Fruit fly (Drosophila melanogaster) whole organism, embryonic: ENCODE results near the gene CG10694.

ENCODE experiments used
- Antp ChIP-seq: fragments of 200-800 bp; sonication (Bioruptor generic); optimal IDR thresholded peaks from 3 replicates; lab custom pipeline; 2016; ENCODE audit warnings: missing biosample characterization, missing genetic modification characterization
- Asciz ChIP-seq: fragments of 200-800 bp; sonication (Bioruptor generic); optimal IDR thresholded peaks from 2 replicates; lab custom pipeline; 2017; ENCODE audit warnings: missing biosample characterization, mild to moderate bottlenecking, missing genetic modification characterization, missing genetic modification reagents
- CG10274 ChIP-seq: fragments of 200-800 bp; sonication (Bioruptor generic); optimal IDR thresholded peaks from 3 replicates; lab custom pipeline; 2017; ENCODE audit warnings: missing biosample characterization, mild to moderate bottlenecking, missing genetic modification characterization
- CG11456 ChIP-seq: fragments of 200-800 bp; sonication (Bioruptor generic); IDR thresholded peaks from 3 replicates; pipeline ENCODE4 v1.3.6; 2022; ENCODE audit warnings: missing biosample characterization, missing genetic modification characterization
- CG11504 ChIP-seq: fragments of 200-800 bp; sonication (Bioruptor generic); optimal IDR thresholded peaks from 3 replicates; lab custom pipeline; 2019; ENCODE audit warnings: missing biosample characterization, mild to moderate bottlenecking, missing genetic modification characterization, moderate library complexity
- CG12104 ChIP-seq: fragments of 200-800 bp; sonication (Bioruptor generic); optimal IDR thresholded peaks from 3 replicates; lab custom pipeline; 2016; ENCODE audit warnings: missing biosample characterization, missing genetic modification characterization
- CG12155 ChIP-seq: fragments of 200-800 bp; sonication (Bioruptor generic); optimal IDR thresholded peaks from 3 replicates; lab custom pipeline; 2016; ENCODE audit warnings: missing biosample characterization, missing genetic modification characterization
- CG13296 ChIP-seq: fragments of 200-800 bp; sonication (Bioruptor generic); optimal IDR thresholded peaks from 3 replicates; lab custom pipeline; 2018; ENCODE audit warnings: missing biosample characterization, mild to moderate bottlenecking, missing genetic modification characterization
- CG13775 ChIP-seq: fragments of 200-800 bp; sonication (Bioruptor generic); optimal IDR thresholded peaks from 3 replicates; lab custom pipeline; 2017; ENCODE audit warnings: missing biosample characterization, mild to moderate bottlenecking, missing genetic modification characterization
- CG15011 ChIP-seq: fragments of 200-800 bp; sonication (Bioruptor generic); optimal IDR thresholded peaks from 3 replicates; lab custom pipeline; 2018; ENCODE audit warnings: missing biosample characterization, mild to moderate bottlenecking, missing genetic modification characterization
- CG16813 ChIP-seq: fragments of 200-800 bp; sonication (Bioruptor generic); IDR thresholded peaks from 3 replicates; pipeline ENCODE4 v1.3.6; 2022; ENCODE audit warnings: missing biosample characterization, missing genetic modification characterization; ENCODE audit not compliant: partially characterized antibody
- CG17186 ChIP-seq: fragments of 200-800 bp; sonication (Bioruptor generic); optimal IDR thresholded peaks from 3 replicates; lab custom pipeline; 2017; ENCODE audit warnings: missing biosample characterization, missing genetic modification reagents, missing genetic modification characterization
- CG17568 ChIP-seq: fragments of 200-800 bp; sonication (Bioruptor generic); optimal IDR thresholded peaks from 2 replicates; lab custom pipeline; 2018; ENCODE audit warnings: missing biosample characterization, mild to moderate bottlenecking, missing genetic modification characterization, moderate library complexity
- CG17829 ChIP-seq: fragments of 200-800 bp; optimal IDR thresholded peaks from 2 replicates; lab custom pipeline; 2019; ENCODE audit warnings: missing biosample characterization, mild to moderate bottlenecking, missing genetic modification characterization, moderate library complexity
- CG1832 ChIP-seq: fragments of 200-800 bp; sonication (Bioruptor generic); optimal IDR thresholded peaks from 2 replicates; lab custom pipeline; 2017; ENCODE audit warnings: missing biosample characterization, mild to moderate bottlenecking, missing genetic modification characterization, inconsistent platforms
- CG2678 ChIP-seq: fragments of 200-800 bp; sonication (Bioruptor generic); optimal IDR thresholded peaks from 3 replicates; lab custom pipeline; 2019; ENCODE audit warnings: missing biosample characterization, mild to moderate bottlenecking, missing genetic modification characterization, moderate library complexity
- CG30431 ChIP-seq: fragments of 200-800 bp; sonication (Bioruptor generic); optimal IDR thresholded peaks from 2 replicates; lab custom pipeline; 2017; ENCODE audit warnings: missing biosample characterization, missing genetic modification characterization
- CG32772 ChIP-seq: fragments of 200-800 bp; sonication (Bioruptor generic); IDR thresholded peaks from 2 replicates; pipeline ENCODE4 v1.3.6; 2022; ENCODE audit warnings: missing biosample characterization, missing genetic modification characterization
- CG3838 ChIP-seq: fragments of 200-800 bp; sonication (Bioruptor generic); optimal IDR thresholded peaks from 3 replicates; lab custom pipeline; 2016; ENCODE audit warnings: missing biosample characterization, missing genetic modification characterization
- CG43689 ChIP-seq: fragments of 200-800 bp; sonication (Bioruptor generic); IDR thresholded peaks from 2 replicates; pipeline ENCODE4 v1.3.6; 2022; ENCODE audit warnings: missing biosample characterization, missing genetic modification characterization
- CG6175 ChIP-seq: fragments of 200-800 bp; sonication (Bioruptor generic); IDR thresholded peaks from 3 replicates; pipeline ENCODE4 v1.3.6; 2022; ENCODE audit warnings: missing biosample characterization, missing genetic modification characterization
- CG6683 ChIP-seq: fragments of 200-800 bp; sonication (Bioruptor generic); optimal IDR thresholded peaks from 2 replicates; lab custom pipeline; 2017; ENCODE audit warnings: missing biosample characterization, mild to moderate bottlenecking, missing genetic modification characterization, missing genetic modification reagents
- CG8944 ChIP-seq: fragments of 200-800 bp; sonication (Bioruptor generic); optimal IDR thresholded peaks from 3 replicates; lab custom pipeline; 2016; ENCODE audit warnings: missing biosample characterization, missing genetic modification characterization
- CHES-1-like ChIP-seq: fragments of 200-800 bp; sonication (Bioruptor generic); optimal IDR thresholded peaks from 2 replicates; lab custom pipeline; 2016; ENCODE audit warnings: missing biosample characterization, missing genetic modification characterization
- Chrac-16 ChIP-seq: fragments of 200-800 bp; sonication (Bioruptor generic); optimal IDR thresholded peaks from 3 replicates; lab custom pipeline; 2016; ENCODE audit warnings: missing biosample characterization, missing genetic modification characterization
- D19A ChIP-seq: fragments of 200-800 bp; optimal IDR thresholded peaks from 3 replicates; lab custom pipeline; 2019; ENCODE audit warnings: missing biosample characterization, mild to moderate bottlenecking, missing genetic modification characterization, moderate library complexity
- ERR ChIP-seq: fragments of 200-800 bp; sonication (Bioruptor generic); optimal IDR thresholded peaks from 2 replicates; lab custom pipeline; 2016; ENCODE audit warnings: missing biosample characterization, missing genetic modification characterization
- Ets97D ChIP-seq: fragments of 200-800 bp; sonication (Bioruptor generic); optimal IDR thresholded peaks from 3 replicates; lab custom pipeline; 2016; ENCODE audit warnings: missing biosample characterization, missing genetic modification characterization
- HLH4C ChIP-seq: fragments of 200-800 bp; sonication (Bioruptor generic); IDR thresholded peaks from 3 replicates; pipeline ENCODE4 v1.3.6; 2022; ENCODE audit warnings: missing biosample characterization, missing genetic modification characterization; ENCODE audit not compliant: partially characterized antibody
- HmgZ ChIP-seq: fragments of 200-800 bp; sonication (Bioruptor generic); optimal IDR thresholded peaks from 2 replicates; lab custom pipeline; 2018; ENCODE audit warnings: missing biosample characterization, mild to moderate bottlenecking, missing genetic modification characterization
- Med ChIP-seq: fragments of 200-800 bp; sonication (Bioruptor generic); peaks from one replicate; lab custom pipeline; 2016; ENCODE audit warnings: missing biosample characterization, missing genetic modification characterization, mild to moderate bottlenecking, inconsistent platforms, moderate library complexity
- Myb ChIP-seq: fragments of 200-800 bp; sonication (Bioruptor generic); optimal IDR thresholded peaks from 2 replicates; lab custom pipeline; 2016; ENCODE audit warnings: missing biosample characterization, missing genetic modification characterization
- Oli ChIP-seq: fragments of 200-800 bp; sonication (Bioruptor generic); optimal IDR thresholded peaks from 2 replicates; lab custom pipeline; 2018; ENCODE audit warnings: missing biosample characterization, mild to moderate bottlenecking, missing genetic modification characterization, moderate library complexity
- Poxn ChIP-seq: fragments of 200-800 bp; sonication (Bioruptor generic); IDR thresholded peaks from 2 replicates; pipeline ENCODE4 v1.3.6; 2022; ENCODE audit warnings: missing biosample characterization, missing genetic modification characterization
- ara ChIP-seq: fragments of 200-800 bp; sonication (Bioruptor generic); IDR thresholded peaks from 2 replicates; pipeline ENCODE4 v1.3.6; 2022; ENCODE audit warnings: missing biosample characterization, missing genetic modification characterization
- ash1 ChIP-seq: fragments of 200-800 bp; sonication (Bioruptor generic); optimal IDR thresholded peaks from 2 replicates; lab custom pipeline; 2018; ENCODE audit warnings: missing biosample characterization, mild to moderate bottlenecking, missing genetic modification characterization
- chif ChIP-seq, 2 experiments: fragments of 200-800 bp; sonication (Bioruptor generic); optimal IDR thresholded peaks; 3 replicates each; lab custom pipeline; 2016; ENCODE audit warnings: missing biosample characterization in 2 of 2, missing genetic modification characterization in 2 of 2
- ci ChIP-seq: fragments of 200-800 bp; sonication (Bioruptor generic); IDR thresholded peaks from 3 replicates; pipeline ENCODE4 v1.3.6; 2022; ENCODE audit warnings: missing biosample characterization, missing genetic modification characterization
- dati ChIP-seq: fragments of 200-800 bp; sonication (Bioruptor generic); IDR thresholded peaks from 2 replicates; pipeline ENCODE4 v1.3.6; 2022; ENCODE audit warnings: missing biosample characterization, missing genetic modification characterization
- esg ChIP-seq: fragments of 200-800 bp; sonication (Bioruptor generic); conservative IDR thresholded peaks from 2 replicates; pipeline ENCODE4 v1.3.6; 2022; ENCODE audit warnings: missing biosample characterization, missing genetic modification characterization
- fd3F ChIP-seq: fragments of 200-800 bp; sonication (Bioruptor generic); optimal IDR thresholded peaks from 2 replicates; lab custom pipeline; 2018; ENCODE audit warnings: missing biosample characterization, mild to moderate bottlenecking, missing genetic modification characterization, moderate library complexity
- fd96Cb ChIP-seq: fragments of 200-800 bp; sonication (Bioruptor generic); optimal IDR thresholded peaks from 2 replicates; lab custom pipeline; 2018; ENCODE audit warnings: missing biosample characterization, mild to moderate bottlenecking, missing genetic modification characterization, moderate library complexity
- jigr1 ChIP-seq: fragments of 200-800 bp; sonication (Bioruptor generic); IDR thresholded peaks from 3 replicates; pipeline ENCODE4 v1.3.6; 2022; ENCODE audit warnings: missing biosample characterization, missing genetic modification characterization
- klu ChIP-seq: fragments of 200-800 bp; sonication (Bioruptor generic); IDR thresholded peaks from 2 replicates; pipeline ENCODE4 v1.3.6; 2022; ENCODE audit warnings: missing biosample characterization, missing genetic modification characterization
- lab ChIP-seq: fragments of 200-800 bp; sonication (Bioruptor generic); optimal IDR thresholded peaks from 3 replicates; lab custom pipeline; 2017; ENCODE audit warnings: missing biosample characterization, missing genetic modification characterization, mild to moderate bottlenecking, moderate library complexity, missing genetic modification reagents
- onecut ChIP-seq: fragments of 200-800 bp; sonication (Bioruptor generic); IDR thresholded peaks from 2 replicates; pipeline ENCODE4 v1.3.6; 2022; ENCODE audit warnings: missing biosample characterization, missing genetic modification characterization
- pita ChIP-seq: fragments of 200-800 bp; sonication (Bioruptor generic); optimal IDR thresholded peaks from 2 replicates; lab custom pipeline; 2017; ENCODE audit warnings: missing biosample characterization, mild to moderate bottlenecking, missing genetic modification characterization
- so ChIP-seq: fragments of 200-800 bp; sonication (Bioruptor generic); IDR thresholded peaks from 3 replicates; pipeline ENCODE4 v1.3.6; 2022; ENCODE audit warnings: missing biosample characterization, missing genetic modification characterization
- ssp ChIP-seq: fragments of 200-800 bp; sonication (Bioruptor generic); IDR thresholded peaks from 2 replicates; pipeline ENCODE4 v1.3.6; 2022; ENCODE audit warnings: missing biosample characterization, missing genetic modification characterization
- ttk ChIP-seq: fragments of 200-800 bp; sonication (Bioruptor generic); IDR thresholded peaks from 2 replicates; pipeline ENCODE4 v2.1.2; 2022; ENCODE audit warnings: missing biosample characterization, missing genetic modification characterization
- vfl ChIP-seq: fragments of 200-800 bp; sonication (Bioruptor generic); optimal IDR thresholded peaks from 2 replicates; lab custom pipeline; 2016; ENCODE audit warnings: missing biosample characterization, missing genetic modification characterization
- zen2 ChIP-seq: fragments of 200-800 bp; sonication (Bioruptor generic); IDR thresholded peaks from 3 replicates; pipeline ENCODE4 v1.3.6; 2022; ENCODE audit warnings: missing biosample characterization, missing genetic modification characterization; ENCODE audit not compliant: partially characterized antibody

Gene CG10694

DNA sequence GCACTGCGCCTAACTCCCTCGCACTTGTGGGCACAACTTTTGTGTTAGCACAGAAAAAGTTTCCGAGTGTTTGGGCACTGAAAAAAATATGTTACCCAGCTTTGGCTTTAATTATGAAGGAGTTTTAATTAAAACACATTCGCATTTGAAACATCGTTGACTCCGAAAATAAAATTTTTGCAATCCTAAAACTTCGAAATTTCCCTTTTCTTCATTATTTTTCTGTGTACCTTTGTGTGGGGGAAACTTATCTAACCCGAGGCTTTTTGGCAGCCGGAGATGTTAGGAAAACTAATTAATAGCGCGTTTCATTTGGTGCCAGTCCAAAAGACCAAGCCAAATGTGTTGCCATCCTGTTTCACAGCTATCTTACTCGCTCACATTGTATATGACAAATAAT lies 15.5 kb upstream of the CG10694 start (continued):
- TF ChIP-seq CG13775 (GFP tag; lab: Kevin White, UChicago), result no peak
- TF ChIP-seq HLH4C (GFP tag; lab: Robert Waterston, UW), result no peak
- TF ChIP-seq CG6683 (GFP tag; lab: Kevin White, UChicago), result no peak
- no peak for TF ChIP-seq jigr1
- no peak for TF ChIP-seq Antp (GFP tag; lab: Kevin White, UChicago)
- no peak for TF ChIP-seq CG10274
- no peak for TF ChIP-seq fd96Cb
- TF ChIP-seq CG17568 (GFP tag; lab: Kevin White, UChicago), result no peak
- no peak for TF ChIP-seq Myb (GFP tag; lab: Kevin White, UChicago)
- TF ChIP-seq CG3838 (GFP tag; lab: Kevin White, UChicago), result no peak
- no peak for TF ChIP-seq ERR (GFP tag; lab: Kevin White, UChicago)
- no peak for TF ChIP-seq zen2
- no peak for TF ChIP-seq ssp (GFP tag; lab: Robert Waterston, UW)
- TF ChIP-seq CG43689 (GFP tag; lab: Robert Waterston, UW), result no peak
- no peak for TF ChIP-seq D19A
- no peak for TF ChIP-seq CG17186
- TF ChIP-seq Asciz (GFP tag; lab: Kevin White, UChicago), result peak; percentile 9
- no peak for TF ChIP-seq CG12104 (GFP tag; lab: Kevin White, UChicago)
- no peak for TF ChIP-seq so (GFP tag; lab: Robert Waterston, UW)
- no peak for TF ChIP-seq onecut
- no peak for TF ChIP-seq fd3F (GFP tag; lab: Kevin White, UChicago)
- TF ChIP-seq ttk (GFP tag; lab: Robert Waterston, UW), result no peak; the same call in 1 of the 2 replicates
- TF ChIP-seq CG15011 (GFP tag; lab: Kevin White, UChicago), result no peak
- no peak for TF ChIP-seq CG30431 (GFP tag; lab: Kevin White, UChicago)
- 0 out of 3 replicates have a peak, but pooled peaks have one; percentile 12 for TF ChIP-seq CG11456
- TF ChIP-seq pita (GFP tag; lab: Kevin White, UChicago), result no peak
- TF ChIP-seq dati, result no peak
- no peak for TF ChIP-seq CG8944 (GFP tag; lab: Kevin White, UChicago)
- TF ChIP-seq Oli (tag; lab: Kevin White, UChicago), result peak; percentile 20
- no peak for TF ChIP-seq ash1 (GFP tag; lab: Kevin White, UChicago)
- no peak for TF ChIP-seq ci
- no peak for TF ChIP-seq Poxn (GFP tag; lab: Robert Waterston, UW)
- no peak for TF ChIP-seq HmgZ
- 0 out of 2 replicates have a peak, but pooled peaks have one; percentile 21 for TF ChIP-seq esg (GFP tag; lab: Robert Waterston, UW)
- peak; percentile 48 for TF ChIP-seq CG2678 (tag; lab: Kevin White, UChicago)
- TF ChIP-seq CG11504 (tag; lab: Kevin White, UChicago), result no peak
- TF ChIP-seq CHES-1-like (GFP tag; lab: Kevin White, UChicago), result no peak
- no peak for TF ChIP-seq klu (GFP tag; lab: Robert Waterston, UW)
- no peak for TF ChIP-seq CG1832 (GFP tag; lab: Kevin White, UChicago)
- 0 out of 2 replicates have a peak, but pooled peaks have one; percentile 22 for TF ChIP-seq CG32772 (GFP tag; lab: Robert Waterston, UW)
- peak; percentile 81 for TF ChIP-seq Med (GFP tag; lab: Kevin White, UChicago)
- peak; percentile 52 for TF ChIP-seq lab (GFP tag; lab: Kevin White, UChicago)
- TF ChIP-seq Chrac-16 (GFP tag; lab: Kevin White, UChicago), result no peak
- no peak for TF ChIP-seq CG6175 (GFP tag; lab: Robert Waterston, UW)
- TF ChIP-seq Ets97D, result no peak
- no peak for TF ChIP-seq vfl (GFP tag; lab: Kevin White, UChicago)
- TF ChIP-seq CG13296 (GFP tag; lab: Kevin White, UChicago), result no peak
- TF ChIP-seq CG17829 (tag; lab: Kevin White, UChicago), result no peak
- TF ChIP-seq CG12155 (GFP tag; lab: Kevin White, UChicago), result no peak
- no peak for TF ChIP-seq chif (GFP tag; optimal IDR thresholded peaks at IDR 0.05; lab: Kevin White, UChicago)
- no peak for TF ChIP-seq ara (GFP tag; lab: Robert Waterston, UW)
- no peak for TF ChIP-seq CG16813
